Worm (Caenorhabditis elegans) whole organism, L4 larva: Measurements from ENCODE around the gene K11E4.1.

Source experiments
- F37D6.2 ChIP-seq: sonication (generic microtip); optimal IDR thresholded peaks from 2 replicates; lab custom pipeline; 2016; ENCODE audit warnings: mild to moderate bottlenecking, missing genetic modification characterization, missing compliant biosample characterization
- R02D3.7 ChIP-seq: fragments of 150-350 bp; sonication (generic microtip); optimal IDR thresholded peaks from 3 replicates; lab custom pipeline; 2014; ENCODE audit warnings: missing biosample characterization, missing genetic modification characterization
- Y105C5A.15 ChIP-seq: fragments of 200-800 bp; sonication (Bioruptor generic); IDR thresholded peaks from 2 replicates; pipeline ENCODE4 v1.3.6; 2022; ENCODE audit warnings: missing genetic modification characterization, missing compliant biosample characterization
- ZK546.5 ChIP-seq, 2 experiments: sonication (generic microtip); optimal IDR thresholded peaks; 2 replicates each; lab custom pipeline; 2017; ENCODE audit warnings: missing biosample characterization in 2 of 2, missing genetic modification characterization in 2 of 2
- ceh-20 ChIP-seq: fragments of 200-800 bp; sonication (Bioruptor generic); IDR thresholded peaks from 2 replicates; pipeline ENCODE4 v1.3.6; 2022; ENCODE audit warnings: missing genetic modification reagents, missing genetic modification characterization, missing compliant biosample characterization
- ceh-28 ChIP-seq: fragments of 150-350 bp; optimal IDR thresholded peaks from 2 replicates; lab custom pipeline; 2014; ENCODE audit warnings: missing biosample characterization, missing genetic modification reagents, missing genetic modification characterization
- ceh-44 ChIP-seq: fragments of 200-800 bp; sonication (Bioruptor generic); IDR thresholded peaks from 2 replicates; pipeline ENCODE4 v1.3.6; 2022; ENCODE audit warnings: missing genetic modification reagents, missing genetic modification characterization, missing compliant biosample characterization
- daf-19 ChIP-seq: fragments of 200-800 bp; sonication (Bioruptor generic); conservative IDR thresholded peaks from 2 replicates; pipeline ENCODE4 v1.3.6; 2022; ENCODE audit warnings: missing genetic modification characterization, missing compliant biosample characterization
- dmd-6 ChIP-seq: fragments of 200-800 bp; sonication (Bioruptor generic); IDR thresholded peaks from 2 replicates; pipeline ENCODE4 v1.3.6; 2022; ENCODE audit warnings: missing genetic modification reagents, missing genetic modification characterization, missing compliant biosample characterization
- dmd-8 ChIP-seq: fragments of 200-800 bp; sonication (Bioruptor generic); IDR thresholded peaks from 2 replicates; pipeline ENCODE4 v1.3.6; 2022; ENCODE audit warnings: missing genetic modification characterization, missing compliant biosample characterization
- duxl-1 ChIP-seq: sonication (generic microtip); optimal IDR thresholded peaks from 2 replicates; lab custom pipeline; 2016; ENCODE audit warnings: mild to moderate bottlenecking, missing genetic modification characterization, moderate library complexity, missing compliant biosample characterization; ENCODE audit not compliant: poor library complexity
- egl-27 ChIP-seq: sonication (generic microtip); optimal IDR thresholded peaks from 3 replicates; lab custom pipeline; 2017; ENCODE audit warnings: missing biosample characterization, missing genetic modification reagents, missing genetic modification characterization
- egl-43 ChIP-seq: fragments of 200-800 bp; sonication (Bioruptor generic); IDR thresholded peaks from 2 replicates; pipeline ENCODE4 v1.3.6; 2022; ENCODE audit warnings: missing genetic modification reagents, missing genetic modification characterization, missing compliant biosample characterization
- fkh-10 ChIP-seq: fragments of 150-350 bp; optimal IDR thresholded peaks from 2 replicates; lab custom pipeline; 2014; ENCODE audit warnings: missing biosample characterization, missing genetic modification reagents, missing genetic modification characterization
- fos-1 ChIP-seq: fragments of 150-350 bp; optimal IDR thresholded peaks from 2 replicates; lab custom pipeline; 2014; ENCODE audit warnings: missing biosample characterization, missing genetic modification characterization
- hif-1 ChIP-seq, 2 experiments: sonication (generic microtip); optimal IDR thresholded peaks; 2 replicates each; lab custom pipeline; 2016 to 2017; ENCODE audit warnings: missing compliant biosample characterization in 2 of 2, missing genetic modification characterization in 2 of 2, missing genetic modification reagents in 2 of 2, missing genotype in 2 of 2, mild to moderate bottlenecking in 1 of 2
- hmg-1.1 ChIP-seq: fragments of 200-800 bp; sonication (Bioruptor generic); IDR thresholded peaks from 2 replicates; pipeline ENCODE4 v1.3.6; 2022; ENCODE audit warnings: missing genetic modification reagents, missing genetic modification characterization, missing compliant biosample characterization
- lim-7 ChIP-seq: fragments of 200-800 bp; sonication (Bioruptor generic); IDR thresholded peaks from 2 replicates; pipeline ENCODE4 v1.3.6; 2022; ENCODE audit warnings: missing genetic modification characterization, missing compliant biosample characterization
- lin-15B ChIP-seq: fragments of 150-350 bp; sonication (generic microtip); optimal IDR thresholded peaks from 3 replicates; lab custom pipeline; 2014; ENCODE audit warnings: missing biosample characterization, missing genetic modification characterization
- lin-29 ChIP-seq: fragments of 200-800 bp; sonication (Bioruptor generic); IDR thresholded peaks from 2 replicates; pipeline ENCODE4 v1.3.6; 2022; ENCODE audit warnings: missing genetic modification reagents, missing genetic modification characterization, missing compliant biosample characterization
- lir-3 ChIP-seq: sonication (generic microtip); optimal IDR thresholded peaks from 2 replicates; lab custom pipeline; 2016; ENCODE audit warnings: mild to moderate bottlenecking, missing genetic modification characterization, missing compliant biosample characterization
- lsy-2 ChIP-seq, 2 experiments: fragments of 150-350 bp in 1 of 2; sonication (generic microtip) in 1 of 2; optimal IDR thresholded peaks; 2 replicates each; lab custom pipeline; 2014 to 2017; ENCODE audit warnings: missing biosample characterization in 2 of 2, missing genetic modification characterization in 2 of 2
- madf-9 ChIP-seq: fragments of 200-800 bp; sonication (Bioruptor generic); conservative IDR thresholded peaks from 2 replicates; pipeline ENCODE4 v1.3.6; 2022; ENCODE audit warnings: missing genetic modification reagents, missing genetic modification characterization, missing compliant biosample characterization
- mdt-29 ChIP-seq: fragments of 200-800 bp; sonication (Bioruptor generic); IDR thresholded peaks from 2 replicates; pipeline ENCODE4 v1.3.6; 2022; ENCODE audit warnings: missing genetic modification reagents, missing genetic modification characterization, missing compliant biosample characterization
- mep-1 ChIP-seq: fragments of 150-350 bp; sonication (generic microtip); optimal IDR thresholded peaks from 3 replicates; lab custom pipeline; 2014; ENCODE audit warnings: missing biosample characterization, missing genetic modification characterization
- mes-2 ChIP-seq: sonication (generic microtip); optimal IDR thresholded peaks from 2 replicates; lab custom pipeline; 2016; ENCODE audit warnings: missing genotype, mild to moderate bottlenecking, missing genetic modification characterization, missing compliant biosample characterization; ENCODE audit not compliant: poor library complexity, severe bottlenecking
- mxl-2 ChIP-seq: fragments of 200-800 bp; sonication (Bioruptor generic); conservative IDR thresholded peaks from 2 replicates; pipeline ENCODE4 v1.3.6; 2022; ENCODE audit warnings: missing genetic modification reagents, missing genetic modification characterization, missing compliant biosample characterization
- nhr-10 ChIP-seq: fragments of 150-350 bp; optimal IDR thresholded peaks from 2 replicates; lab custom pipeline; 2014; ENCODE audit warnings: missing biosample characterization, missing genetic modification characterization
- nhr-102 ChIP-seq: sonication (generic microtip); optimal IDR thresholded peaks from 2 replicates; lab custom pipeline; 2016; ENCODE audit warnings: mild to moderate bottlenecking, missing genetic modification characterization, moderate library complexity, missing compliant biosample characterization
- nhr-11 ChIP-seq: fragments of 150-350 bp; optimal IDR thresholded peaks from 2 replicates; lab custom pipeline; 2014; ENCODE audit warnings: missing biosample characterization, missing genetic modification characterization
- nhr-111 ChIP-seq: fragments of 200-800 bp; sonication (Bioruptor generic); optimal IDR thresholded peaks from 2 replicates; lab custom pipeline; 2018; ENCODE audit warnings: mild to moderate bottlenecking, missing genetic modification characterization, missing compliant biosample characterization
- nhr-25 ChIP-seq: sonication (generic microtip); optimal IDR thresholded peaks from 2 replicates; lab custom pipeline; 2017; ENCODE audit warnings: missing genetic modification characterization, mild to moderate bottlenecking, missing compliant biosample characterization, antibody characterized with exemption, moderate library complexity, borderline replicate concordance; ENCODE audit not compliant: insufficient read depth
- nhr-42 ChIP-seq: fragments of 200-800 bp; sonication (Bioruptor generic); IDR thresholded peaks from 2 replicates; pipeline ENCODE4 v1.3.6; 2022; ENCODE audit warnings: missing genetic modification characterization, missing compliant biosample characterization
- nhr-48 ChIP-seq: sonication (generic microtip); optimal IDR thresholded peaks from 2 replicates; lab custom pipeline; 2016; ENCODE audit warnings: mild to moderate bottlenecking, missing genetic modification characterization, missing compliant biosample characterization
- nhr-76 ChIP-seq: fragments of 150-350 bp; optimal IDR thresholded peaks from 2 replicates; lab custom pipeline; 2014; ENCODE audit warnings: missing biosample characterization, missing genetic modification characterization
- nhr-77 ChIP-seq: fragments of 150-350 bp; optimal IDR thresholded peaks from 2 replicates; lab custom pipeline; 2014; ENCODE audit warnings: missing biosample characterization, missing genetic modification characterization
- php-3 ChIP-seq: fragments of 200-800 bp; sonication (Bioruptor generic); IDR thresholded peaks from 2 replicates; pipeline ENCODE4 v1.3.6; 2022; ENCODE audit warnings: missing genetic modification reagents, missing genetic modification characterization, missing compliant biosample characterization
- rbr-2 ChIP-seq: sonication (generic microtip); optimal IDR thresholded peaks from 2 replicates; lab custom pipeline; 2016; ENCODE audit warnings: missing genotype, missing genetic modification characterization, missing compliant biosample characterization
- saeg-2 ChIP-seq: fragments of 200-800 bp; sonication (Bioruptor generic); IDR thresholded peaks from 2 replicates; pipeline ENCODE4 v1.3.6; 2022; ENCODE audit warnings: missing genetic modification reagents, missing genetic modification characterization, missing compliant biosample characterization
- sdz-12 ChIP-seq: fragments of 200-800 bp; sonication (Bioruptor generic); optimal IDR thresholded peaks from 2 replicates; lab custom pipeline; 2018; ENCODE audit warnings: mild to moderate bottlenecking, missing genetic modification characterization, missing compliant biosample characterization
- set-16 ChIP-seq: fragments of 200-800 bp; sonication (Bioruptor generic); IDR thresholded peaks from 2 replicates; pipeline ENCODE4 v1.3.6; 2022; ENCODE audit warnings: missing genetic modification reagents, missing genetic modification characterization, missing compliant biosample characterization
- snpc-4 ChIP-seq: fragments of 150-350 bp; optimal IDR thresholded peaks from 2 replicates; lab custom pipeline; 2014; ENCODE audit warnings: missing biosample characterization, missing genetic modification characterization
- spr-1 ChIP-seq: sonication (generic microtip); optimal IDR thresholded peaks from 2 replicates; lab custom pipeline; 2016; ENCODE audit warnings: mild to moderate bottlenecking, missing genetic modification characterization, missing compliant biosample characterization
- tag-97 ChIP-seq: fragments of 200-800 bp; sonication (Bioruptor generic); IDR thresholded peaks from 2 replicates; pipeline ENCODE4 v1.3.6; 2022; ENCODE audit warnings: missing genetic modification characterization, missing compliant biosample characterization
- tra-1 ChIP-seq: fragments of 200-800 bp; sonication (Bioruptor generic); IDR thresholded peaks from 2 replicates; pipeline ENCODE4 v1.3.6; 2022; ENCODE audit warnings: missing genetic modification reagents, missing genetic modification characterization, missing compliant biosample characterization
- unc-130 ChIP-seq: sonication (generic microtip); optimal IDR thresholded peaks from 2 replicates; lab custom pipeline; 2016; ENCODE audit warnings: missing genetic modification reagents, missing genetic modification characterization, missing compliant biosample characterization
- unc-39 ChIP-seq: sonication (generic microtip); optimal IDR thresholded peaks from 2 replicates; lab custom pipeline; 2017; ENCODE audit warnings: missing biosample characterization, missing genetic modification characterization
- zag-1 ChIP-seq: fragments of 150-350 bp; optimal IDR thresholded peaks from 2 replicates; lab custom pipeline; 2014; ENCODE audit warnings: missing biosample characterization, missing genetic modification characterization
- zfp-3 ChIP-seq: fragments of 200-800 bp; sonication (Bioruptor generic); conservative IDR thresholded peaks from 2 replicates; pipeline ENCODE4 v1.3.6; 2022; ENCODE audit warnings: missing genetic modification reagents, missing genetic modification characterization, missing compliant biosample characterization
- ztf-11 ChIP-seq: fragments of 150-350 bp; optimal IDR thresholded peaks from 2 replicates; lab custom pipeline; 2014; ENCODE audit warnings: missing biosample characterization, missing genetic modification characterization
- ztf-7 ChIP-seq: fragments of 150-350 bp; optimal IDR thresholded peaks from 2 replicates; lab custom pipeline; 2014; ENCODE audit warnings: missing biosample characterization, missing genetic modification characterization

K11E4.1 gene

DNA sequence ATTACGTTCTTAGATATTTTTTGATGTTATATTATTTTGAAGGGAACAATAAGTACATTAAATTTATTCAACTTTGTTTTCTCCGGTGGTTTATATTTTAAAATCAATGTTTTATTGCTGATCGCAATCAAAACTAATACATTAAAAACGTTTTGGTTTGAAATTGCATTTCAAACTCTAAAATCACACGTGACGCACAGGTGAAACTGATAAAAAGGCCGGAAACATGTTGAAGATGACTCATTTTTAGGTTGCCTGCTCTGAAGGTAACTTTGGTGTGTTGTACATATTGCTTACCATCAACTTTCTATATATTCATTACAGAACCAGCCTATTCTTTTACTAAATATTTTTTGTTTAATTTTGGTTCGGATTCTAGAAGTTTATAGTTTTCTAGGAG is 28.2 kb upstream of the K11E4.1 start (continued):
- TF ChIP-seq unc-130 (GFP tag; lab: Kevin White, UChicago): no peak
- TF ChIP-seq ceh-20 (GFP tag; lab: Robert Waterston, UW): no peak
- peak; percentile 17; the same call in 1 of the 2 replicates for TF ChIP-seq dmd-6 (GFP tag; lab: Robert Waterston, UW)
- TF ChIP-seq nhr-25 (tag; lab: Kevin White, UChicago): no peak
- TF ChIP-seq fkh-10: no peak
- no peak for TF ChIP-seq saeg-2 (GFP tag; lab: Robert Waterston, UW)
- TF ChIP-seq spr-1 (tag; lab: Kevin White, UChicago): no peak
- no peak for TF ChIP-seq nhr-10 (tag; lab: Kevin White, UChicago)
- TF ChIP-seq duxl-1: no peak
- TF ChIP-seq ceh-28 (tag; lab: Kevin White, UChicago): no peak
- TF ChIP-seq snpc-4: no peak
- no peak for TF ChIP-seq nhr-102
- no peak for TF ChIP-seq set-16 (GFP tag; lab: Robert Waterston, UW)
- no peak for TF ChIP-seq zfp-3 (GFP tag; lab: Robert Waterston, UW)
- no peak for TF ChIP-seq zag-1
- TF ChIP-seq tag-97 (GFP tag; lab: Robert Waterston, UW): no peak
- no peak for TF ChIP-seq lsy-2 (tag; optimal IDR thresholded peaks at IDR 0.05; lab: Kevin White, UChicago)
- TF ChIP-seq lir-3: no peak
- no peak for TF ChIP-seq sdz-12 (GFP tag; lab: Kevin White, UChicago)
- TF ChIP-seq R02D3.7: no peak
- no peak for TF ChIP-seq lim-7 (GFP tag; lab: Robert Waterston, UW)
- TF ChIP-seq dmd-8: no peak
- TF ChIP-seq ztf-11 (tag; lab: Kevin White, UChicago): no peak
- no peak for TF ChIP-seq lin-29 (GFP tag; lab: Robert Waterston, UW)
- TF ChIP-seq fos-1 (tag; lab: Kevin White, UChicago): no peak
- no peak for TF ChIP-seq nhr-111 (GFP tag; lab: Kevin White, UChicago)
- no peak for TF ChIP-seq nhr-42 (GFP tag; lab: Robert Waterston, UW)
- peak; percentile 14 for TF ChIP-seq nhr-77
- peak; percentile 76 for TF ChIP-seq php-3 (GFP tag; lab: Robert Waterston, UW)
- no peak for TF ChIP-seq nhr-48 (tag; lab: Kevin White, UChicago)
- no peak for TF ChIP-seq mxl-2
- TF ChIP-seq unc-39: no peak
- no peak for TF ChIP-seq rbr-2 (tag; lab: Kevin White, UChicago)
- no peak for TF ChIP-seq mep-1
- no peak for TF ChIP-seq Y105C5A.15 (GFP tag; lab: Robert Waterston, UW)
- no peak for TF ChIP-seq daf-19
- no peak for TF ChIP-seq egl-43 (GFP tag; lab: Robert Waterston, UW)
- no peak for TF ChIP-seq egl-27 (tag; lab: Kevin White, UChicago)
- TF ChIP-seq lin-15B (tag; lab: Kevin White, UChicago): no peak
- no peak for TF ChIP-seq tra-1 (GFP tag; lab: Robert Waterston, UW)
- TF ChIP-seq mes-2 (tag; lab: Kevin White, UChicago): no peak
- TF ChIP-seq F37D6.2 (tag; lab: Kevin White, UChicago): no peak
- TF ChIP-seq hif-1 (tag; optimal IDR thresholded peaks at IDR 0.05; lab: Kevin White, UChicago): no peak
- TF ChIP-seq mdt-29 (GFP tag; lab: Robert Waterston, UW): no peak
- TF ChIP-seq ceh-44 (GFP tag; lab: Robert Waterston, UW): no peak
- TF ChIP-seq madf-9: no peak
- TF ChIP-seq ZK546.5 (tag; optimal IDR thresholded peaks at IDR 0.05; lab: Kevin White, UChicago): no peak
- no peak for TF ChIP-seq hmg-1.1 (GFP tag; lab: Robert Waterston, UW)
- TF ChIP-seq nhr-11 (tag; lab: Kevin White, UChicago): no peak
- TF ChIP-seq nhr-76 (tag; lab: Kevin White, UChicago): no peak
- no peak for TF ChIP-seq ztf-7 (tag; lab: Kevin White, UChicago)
- TF ChIP-seq, all 104 proteins: peak for 11
